Fruit fly (Drosophila melanogaster): ENCODE results near the gene CG44227.

Gene CG44227

dm6 chr3R:8699230-8699629 lies 14.3 kb upstream of the CG44227 start:
- TF ChIP-seq N (GFP tag; optimal IDR thresholded peaks at IDR 0.05) (no peak), tai (GFP tag; optimal IDR thresholded peaks at IDR 0.05) (no peak), Dif (GFP tag; optimal IDR thresholded peaks at IDR 0.05; ENCODE audit: partially characterized antibody) (no peak), sv (GFP tag; optimal IDR thresholded peaks at IDR 0.05) (no peak), pan (optimal IDR thresholded peaks at IDR 0.05) (no peak)

DNA sequence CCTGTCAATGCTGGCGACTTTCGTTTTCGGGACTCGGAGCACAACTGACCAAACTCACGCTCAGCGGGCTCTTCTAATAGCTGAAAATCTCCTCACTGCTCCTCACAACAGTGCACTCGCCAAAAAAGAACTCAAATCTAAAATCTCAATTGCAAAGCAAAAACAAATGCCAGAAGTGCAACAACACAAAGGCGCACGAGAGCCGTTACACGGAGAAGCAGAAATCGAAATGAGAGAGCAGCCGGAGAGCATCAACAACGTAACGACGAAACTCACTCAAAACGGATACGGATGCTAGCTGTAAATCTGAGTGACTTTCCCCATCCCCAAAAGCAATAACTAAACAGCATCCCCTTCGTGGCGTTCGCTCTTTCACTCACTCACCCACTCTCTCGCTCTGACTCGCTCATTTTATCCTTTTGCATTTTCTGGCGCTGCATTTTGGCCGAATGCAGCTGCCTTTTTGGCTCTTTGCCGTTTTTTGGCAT lies 12.8 kb upstream of the CG44227 start, which contains the start of gene hb:
TSS of gene hb (minus strand) at position 51 of the 488 bp plus-strand sequence.
- TF ChIP-seq dl (GFP tag; optimal IDR thresholded peaks at IDR 0.05; ENCODE audit: insufficient read depth in 1 of 2, partially characterized antibody in 2 of 2) (no peak), Mio (GFP tag; optimal IDR thresholded peaks at IDR 0.05) (no peak), rgr (GFP tag; optimal IDR thresholded peaks at IDR 0.05) (no peak), Dfd (GFP tag; optimal IDR thresholded peaks at IDR 0.05) (no peak), N (GFP tag; optimal IDR thresholded peaks at IDR 0.05) (no peak), Myc (optimal IDR thresholded peaks at IDR 0.05) (no peak), Sp1 (GFP tag; optimal IDR thresholded peaks at IDR 0.05) (no peak), sv (GFP tag; optimal IDR thresholded peaks at IDR 0.05) (no peak), woc (GFP tag; optimal IDR thresholded peaks at IDR 0.05) (no peak), foxo (GFP tag; optimal IDR thresholded peaks at IDR 0.05) (no peak), fru (GFP tag; optimal IDR thresholded peaks at IDR 0.05) (no peak), brk (GFP tag; optimal IDR thresholded peaks at IDR 0.05) (no peak), Dif (GFP tag; optimal IDR thresholded peaks at IDR 0.05; ENCODE audit: partially characterized antibody) (no peak), dsf (GFP tag; optimal IDR thresholded peaks at IDR 0.05; ENCODE audit: borderline replicate concordance) (no peak), HLH106 (tag; optimal IDR thresholded peaks at IDR 0.05) (no peak), Rel (GFP tag; optimal IDR thresholded peaks at IDR 0.05) (no peak), Rel (tag; optimal IDR thresholded peaks at IDR 0.05) (no peak), psq (GFP tag; optimal IDR thresholded peaks at IDR 0.05) (no peak), CG32264 (GFP tag; optimal IDR thresholded peaks at IDR 0.05) (no peak), Vsx2 (GFP tag; optimal IDR thresholded peaks at IDR 0.05; ENCODE audit: partially characterized antibody) (no peak)

DNA sequence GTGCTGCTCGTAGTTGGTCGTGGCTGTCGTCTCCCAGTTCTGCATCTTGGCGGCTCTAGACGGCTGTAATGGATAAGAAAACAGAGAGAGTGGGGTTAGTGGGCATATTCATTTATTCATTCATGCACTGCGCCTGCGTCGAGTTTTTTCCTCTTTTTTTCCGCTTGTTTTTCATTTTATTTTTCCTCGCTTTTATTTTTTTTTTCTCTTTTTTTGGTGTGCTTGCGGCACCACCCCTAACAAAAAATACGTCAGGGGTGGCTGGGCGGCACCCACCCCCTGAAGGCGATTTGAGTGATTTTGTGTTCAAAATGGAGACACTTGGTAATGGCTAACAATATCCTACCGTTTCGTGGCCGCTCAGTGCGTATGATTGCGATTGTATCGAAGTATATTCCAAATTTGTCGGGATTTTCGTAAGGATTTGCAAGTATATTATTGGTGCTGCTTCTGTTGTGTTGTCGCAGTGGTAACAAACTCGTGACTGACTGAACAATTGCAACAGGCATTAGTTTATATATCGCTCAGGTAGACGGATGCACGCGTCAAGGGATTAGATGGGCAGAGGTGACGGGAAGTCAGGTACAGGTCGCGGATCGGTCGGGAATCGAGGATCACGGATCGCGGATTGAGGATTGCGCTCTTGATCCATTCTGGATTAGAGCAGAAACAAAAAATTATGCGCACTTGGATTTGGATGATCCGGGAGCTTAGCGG lies 9.3 kb upstream of the CG44227 start:
- TF ChIP-seq CG9705 (GFP tag; optimal IDR thresholded peaks at IDR 0.05) (no peak), pan (optimal IDR thresholded peaks at IDR 0.05) (no peak), Sp1 (GFP tag; optimal IDR thresholded peaks at IDR 0.05) (peak; percentile 79), CrebA (GFP tag; optimal IDR thresholded peaks at IDR 0.05; ENCODE audit: borderline replicate concordance) (peak; percentile 39)

dm6 chr3R:8686446-8686845 lies 1.5 kb upstream of the CG44227 start:
- TF ChIP-seq brk (GFP tag; optimal IDR thresholded peaks at IDR 0.05) = no peak
- TF ChIP-seq rgr (GFP tag; optimal IDR thresholded peaks at IDR 0.05) = no peak
- TF ChIP-seq Myc (optimal IDR thresholded peaks at IDR 0.05) = no peak
- TF ChIP-seq Dif (GFP tag; optimal IDR thresholded peaks at IDR 0.05; ENCODE audit: partially characterized antibody) = no peak
- TF ChIP-seq CrebA (GFP tag; optimal IDR thresholded peaks at IDR 0.05; ENCODE audit: borderline replicate concordance) = no peak
- no peak for TF ChIP-seq HLH106 (tag; optimal IDR thresholded peaks at IDR 0.05)
- no peak for TF ChIP-seq N (GFP tag; optimal IDR thresholded peaks at IDR 0.05)
- TF ChIP-seq jim (GFP tag; optimal IDR thresholded peaks at IDR 0.05) = no peak
- TF ChIP-seq lola (GFP tag; optimal IDR thresholded peaks at IDR 0.05) = no peak
- no peak for TF ChIP-seq dmrt93B (GFP tag; optimal IDR thresholded peaks at IDR 0.05)
- no peak for TF ChIP-seq CG32264 (GFP tag; optimal IDR thresholded peaks at IDR 0.05)
- TF ChIP-seq Hr83 (GFP tag; optimal IDR thresholded peaks at IDR 0.05; ENCODE audit: poor library complexity, severe bottlenecking) = no peak

DNA sequence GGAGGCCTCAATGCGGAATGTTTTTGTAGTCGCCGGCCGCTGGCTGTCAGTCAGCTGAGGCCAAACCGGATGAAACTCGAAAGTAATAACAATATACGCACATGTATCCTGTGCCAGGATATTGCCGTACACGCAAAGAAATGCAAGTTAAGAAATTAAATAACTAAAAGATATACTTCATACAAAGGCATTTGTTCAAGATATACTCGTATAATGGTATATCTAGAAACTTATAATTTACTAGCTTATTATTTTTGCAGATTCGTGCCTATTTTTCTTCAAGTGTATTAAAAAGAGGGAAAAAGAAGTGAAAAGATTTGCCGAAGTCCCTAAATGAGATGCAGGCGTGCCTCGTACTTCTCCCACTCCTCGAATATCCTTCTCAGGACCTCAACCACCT lies 1.7 kb downstream of the CG44227 start:
- TF ChIP-seq CrebA (GFP tag; optimal IDR thresholded peaks at IDR 0.05; ENCODE audit: borderline replicate concordance) (no peak), sage (GFP tag; optimal IDR thresholded peaks at IDR 0.05) (no peak), Abd-B (GFP tag; optimal IDR thresholded peaks at IDR 0.05) (no peak), pan (optimal IDR thresholded peaks at IDR 0.05) (no peak), foxo (GFP tag; optimal IDR thresholded peaks at IDR 0.05) (no peak)
